Fruit fly (Drosophila melanogaster): Measurements from ENCODE around the gene CG7778.
A peak's percentile ranks its signal among the peaks of the same experiment; 100 is the strongest.

Gene CG7778

dm6 chr2L:8382646-8383045, 36.2 kb downstream of the CG7778 start, which contains the start of the genes CG13392 and Rcd4 (continued):
- no peak for TF ChIP-seq h (optimal IDR thresholded peaks at IDR 0.05)
- TF ChIP-seq Jarid2 (GFP tag; optimal IDR thresholded peaks at IDR 0.05), result no peak
- TF ChIP-seq Dip3 (GFP tag; optimal IDR thresholded peaks at IDR 0.05), result peak; percentile 79
- no peak for TF ChIP-seq Asciz (GFP tag; optimal IDR thresholded peaks at IDR 0.05)
- TF ChIP-seq bab2 (GFP tag; optimal IDR thresholded peaks at IDR 0.05), result peak; percentile 76
- TF ChIP-seq CG2202 (tag; optimal IDR thresholded peaks at IDR 0.05), result peak; percentile 18
- peak; percentile 51; the same call in 1 of the 2 replicates for TF ChIP-seq wdn (GFP tag; IDR thresholded peaks at IDR 0.05)
- TF ChIP-seq CG2678 (tag; optimal IDR thresholded peaks at IDR 0.05), result peak; percentile 44
- TF ChIP-seq E2f2 (GFP tag; IDR thresholded peaks at IDR 0.05), result peak; percentile 56
- TF ChIP-seq GATAe (GFP tag; conservative IDR thresholded peaks at IDR 0.05), result no peak
- TF ChIP-seq CG3995 (GFP tag; optimal IDR thresholded peaks at IDR 0.05), result peak; percentile 66
- no peak for TF ChIP-seq cato (GFP tag; optimal IDR thresholded peaks at IDR 0.05; ENCODE audit: borderline replicate concordance)
- TF ChIP-seq BEAF-32 (GFP tag; optimal IDR thresholded peaks at IDR 0.05), result peak; percentile 63
- TF ChIP-seq rib (GFP tag; IDR thresholded peaks at IDR 0.05), result peak; percentile 76
- TF ChIP-seq Ptx1 (GFP tag; IDR thresholded peaks at IDR 0.05), result peak; percentile 62
- no peak for TF ChIP-seq tap (tag; optimal IDR thresholded peaks at IDR 0.05)
- TF ChIP-seq CG1602 (GFP tag; optimal IDR thresholded peaks at IDR 0.05), result peak; percentile 7
- TF ChIP-seq peb (GFP tag; IDR thresholded peaks at IDR 0.05), result no peak
- TF ChIP-seq NC2α (GFP tag; optimal IDR thresholded peaks at IDR 0.05), result peak; percentile 16
- TF ChIP-seq prd (optimal IDR thresholded peaks at IDR 0.05), result no peak
- TF ChIP-seq prd (GFP tag; IDR thresholded peaks at IDR 0.05), result peak; percentile 53; the same call in 2 of the 3 replicates
- no peak for TF ChIP-seq fru (optimal IDR thresholded peaks at IDR 0.05)
- peak; percentile 42 for TF ChIP-seq exex (tag; optimal IDR thresholded peaks at IDR 0.05)
- peak; percentile 26 for TF ChIP-seq p53 (GFP tag; optimal IDR thresholded peaks at IDR 0.05)
- peak; percentile 67 for TF ChIP-seq ems (GFP tag; optimal IDR thresholded peaks at IDR 0.05)
- peak; percentile 97 for TF ChIP-seq Med (GFP tag)
- TF ChIP-seq Atf3 (GFP tag; optimal IDR thresholded peaks at IDR 0.05), result peak; percentile 59
- TF ChIP-seq CG1792 (GFP tag; optimal IDR thresholded peaks at IDR 0.05), result peak; percentile 49
- 0 out of 2 replicates have a peak, but pooled peaks have one; percentile 28 for TF ChIP-seq CG4730 (GFP tag; IDR thresholded peaks at IDR 0.05)
- TF ChIP-seq Drgx (GFP tag; IDR thresholded peaks at IDR 0.05), result peak; percentile 45; the same call in 1 of the 2 replicates
- TF ChIP-seq B-H1 (GFP tag; IDR thresholded peaks at IDR 0.05), result no peak
- TF ChIP-seq Adf1 (GFP tag; IDR thresholded peaks at IDR 0.05), result no peak; the same call in 1 of the 2 replicates
- peak; percentile 72 for TF ChIP-seq CG12769 (tag; optimal IDR thresholded peaks at IDR 0.05)
- TF ChIP-seq Myb (GFP tag; optimal IDR thresholded peaks at IDR 0.05), result peak; percentile 77
- TF ChIP-seq eve (GFP tag; optimal IDR thresholded peaks at IDR 0.05), result no peak
- TF ChIP-seq CG2116 (GFP tag; optimal IDR thresholded peaks at IDR 0.05), result peak; percentile 97
- no peak; the same call in 1 of the 2 replicates for TF ChIP-seq CG31224 (GFP tag; IDR thresholded peaks at IDR 0.05)
- peak in 1 of 3 experiments; percentile 61 for TF ChIP-seq Stat92E (GFP tag; optimal IDR thresholded peaks at IDR 0.05)
- TF ChIP-seq vfl (GFP tag; optimal IDR thresholded peaks at IDR 0.05), result peak; percentile 68
- TF ChIP-seq CG6272 (GFP tag; IDR thresholded peaks at IDR 0.05), result no peak
- peak; percentile 84 for TF ChIP-seq mam (GFP tag; optimal IDR thresholded peaks at IDR 0.05)
- no peak for TF ChIP-seq ttk (GFP tag; IDR thresholded peaks at IDR 0.05)
- TF ChIP-seq Nf-YC (tag; optimal IDR thresholded peaks at IDR 0.05), result peak; percentile 17
- TF ChIP-seq CG17328 (GFP tag; IDR thresholded peaks at IDR 0.05), result 0 out of 2 replicates have a peak, but pooled peaks have one; percentile 18
- TF ChIP-seq H15 (GFP tag; IDR thresholded peaks at IDR 0.05), result peak; percentile 56; the same call in 1 of the 3 replicates
- peak; percentile 97 for TF ChIP-seq CG10267 (tag; optimal IDR thresholded peaks at IDR 0.05)
- no peak for TF ChIP-seq fd64A (GFP tag; optimal IDR thresholded peaks at IDR 0.05)
- TF ChIP-seq CG11504 (tag; optimal IDR thresholded peaks at IDR 0.05), result peak; percentile 46
- no peak for TF ChIP-seq Atf6 (GFP tag; IDR thresholded peaks at IDR 0.05)
- TF ChIP-seq CG7987 (GFP tag; optimal IDR thresholded peaks at IDR 0.05), result peak; percentile 71
- TF ChIP-seq HLHmδ (GFP tag; optimal IDR thresholded peaks at IDR 0.05), result peak; percentile 28
- TF ChIP-seq CG8359 (GFP tag; optimal IDR thresholded peaks at IDR 0.05; ENCODE audit: borderline replicate concordance), result no peak

Data from whole organism, embryonic.